Fruit fly (Drosophila melanogaster) whole organism, pupa: ENCODE results near the gene CG15042.

ENCODE experiments used
- CG13204 ChIP-seq: fragments of 200-800 bp; sonication (Bioruptor generic); optimal IDR thresholded peaks from 2 replicates; lab custom pipeline; 2018; ENCODE audit warnings: missing biosample characterization, mild to moderate bottlenecking, missing genetic modification characterization, moderate library complexity
- CG4496 ChIP-seq: fragments of 200-800 bp; sonication (Bioruptor generic); IDR thresholded peaks from 3 replicates; pipeline ENCODE4 v1.3.6; 2022; ENCODE audit warnings: missing biosample characterization, missing genetic modification characterization

DNA sequence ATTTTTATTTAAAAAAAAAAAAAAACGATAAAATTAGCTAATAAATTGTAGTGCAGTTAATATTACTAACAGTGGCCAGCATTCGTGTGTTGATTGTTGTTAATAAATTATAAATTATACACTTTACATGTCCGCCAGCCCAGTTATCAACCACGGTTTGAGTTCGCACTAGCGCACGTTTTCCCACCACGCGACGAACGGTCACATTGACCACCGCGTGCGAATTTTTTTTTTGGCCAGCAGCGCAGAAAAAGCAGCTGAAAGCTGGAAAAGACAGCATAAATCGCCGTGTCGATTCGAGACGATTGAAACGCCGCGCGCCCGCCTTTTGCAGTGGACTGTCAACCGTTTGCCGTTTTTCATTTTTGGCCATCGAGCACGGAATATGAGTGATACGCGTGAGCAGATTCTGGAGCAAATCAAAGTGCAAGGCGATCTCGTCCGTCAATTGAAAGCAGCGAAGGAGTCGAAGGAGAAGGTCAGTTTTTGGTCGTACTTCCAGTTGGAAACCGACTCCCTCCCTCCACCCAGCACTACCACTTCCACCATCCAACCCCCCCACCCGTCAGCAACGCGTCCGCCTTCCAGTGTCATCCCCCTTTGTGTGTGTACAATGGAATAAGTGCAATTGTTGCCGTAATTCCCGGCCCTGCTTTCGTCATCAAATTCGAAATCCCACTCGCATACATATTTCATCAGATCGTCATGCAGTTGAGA is 12.7 kb downstream of the CG15042 start, which contains the start of the genes Bx and HisRS:
- no peak for TF ChIP-seq CG13204 (GFP tag; lab: Kevin White, UChicago)
- peak; percentile 9; the same call in 2 of the 3 replicates for TF ChIP-seq CG4496 (GFP tag; lab: Robert Waterston, UW)
